Worm (Caenorhabditis elegans) whole organism, early embryonic: Measurements from ENCODE around the gene gpa-8.

Experiments
- B0310.2 ChIP-seq: sonication (generic microtip); optimal IDR thresholded peaks from 2 replicates; lab custom pipeline; 2016; ENCODE audit warnings: mild to moderate bottlenecking, missing genetic modification characterization, missing compliant biosample characterization
- F13C5.2 ChIP-seq: sonication (generic microtip); optimal IDR thresholded peaks from 2 replicates; lab custom pipeline; 2017; ENCODE audit warnings: mild to moderate bottlenecking, missing genetic modification characterization, inconsistent platforms, missing compliant biosample characterization
- aly-1 ChIP-seq: sonication (generic microtip); optimal IDR thresholded peaks from 2 replicates; lab custom pipeline; 2016; ENCODE audit warnings: missing genetic modification characterization, missing compliant biosample characterization
- ama-1 ChIP-seq: fragments of 150-350 bp; optimal IDR thresholded peaks from 2 replicates; lab custom pipeline; 2014
- ceh-13 ChIP-seq: fragments of 200-800 bp; sonication (Bioruptor generic); optimal IDR thresholded peaks from 2 replicates; lab custom pipeline; 2018; ENCODE audit warnings: mild to moderate bottlenecking, missing genetic modification characterization, missing compliant biosample characterization
- ceh-36 ChIP-seq: sonication (generic microtip); optimal IDR thresholded peaks from 2 replicates; lab custom pipeline; 2016; ENCODE audit warnings: missing genetic modification characterization, inconsistent platforms, missing compliant biosample characterization
- ets-7 ChIP-seq: sonication (generic microtip); optimal IDR thresholded peaks from 2 replicates; lab custom pipeline; 2016; ENCODE audit warnings: missing genotype, missing genetic modification characterization, missing compliant biosample characterization
- flt-1 ChIP-seq: fragments of 200-800 bp; sonication (Bioruptor generic); IDR thresholded peaks from 2 replicates; pipeline ENCODE4 v1.3.6; 2022; ENCODE audit warnings: missing genetic modification characterization, missing compliant biosample characterization
- hmbx-1 ChIP-seq: sonication (generic microtip); optimal IDR thresholded peaks from 2 replicates; lab custom pipeline; 2016; ENCODE audit warnings: mild to moderate bottlenecking, missing genetic modification characterization, missing compliant biosample characterization
- hmg-4 ChIP-seq: fragments of 200-800 bp; sonication (Bioruptor generic); optimal IDR thresholded peaks from 2 replicates; lab custom pipeline; 2018; ENCODE audit warnings: mild to moderate bottlenecking, missing genetic modification characterization, missing compliant biosample characterization
- hnd-1 ChIP-seq: sonication (generic microtip); optimal IDR thresholded peaks from 2 replicates; lab custom pipeline; 2016; ENCODE audit warnings: missing genetic modification characterization, missing compliant biosample characterization
- pes-1 ChIP-seq: fragments of 200-800 bp; sonication (Bioruptor generic); IDR thresholded peaks from 2 replicates; pipeline ENCODE4 v1.3.6; 2022; ENCODE audit warnings: missing genetic modification reagents, missing genetic modification characterization, missing compliant biosample characterization
- scrt-1 ChIP-seq: fragments of 200-800 bp; sonication (Bioruptor generic); IDR thresholded peaks from 2 replicates; pipeline ENCODE4 v1.3.6; 2022; ENCODE audit warnings: missing genetic modification characterization, missing compliant biosample characterization
- sea-1 ChIP-seq: fragments of 200-800 bp; sonication (Bioruptor generic); conservative IDR thresholded peaks from 2 replicates; pipeline ENCODE4 v1.3.6; 2022; ENCODE audit warnings: missing genetic modification characterization, missing compliant biosample characterization
- tbx-11 ChIP-seq: fragments of 200-800 bp; sonication (Bioruptor generic); IDR thresholded peaks from 2 replicates; pipeline ENCODE4 v1.3.6; 2022; ENCODE audit warnings: missing genetic modification characterization, missing compliant biosample characterization
- tbx-37 ChIP-seq: fragments of 200-800 bp; sonication (Bioruptor generic); conservative IDR thresholded peaks from 2 replicates; pipeline ENCODE4 v1.3.6; 2022; ENCODE audit warnings: missing genetic modification reagents, missing genetic modification characterization, missing compliant biosample characterization
- tra-4 ChIP-seq: sonication (generic microtip); optimal IDR thresholded peaks from 2 replicates; lab custom pipeline; 2017; ENCODE audit warnings: missing genetic modification characterization, missing compliant biosample characterization

gpa-8 gene

DNA sequence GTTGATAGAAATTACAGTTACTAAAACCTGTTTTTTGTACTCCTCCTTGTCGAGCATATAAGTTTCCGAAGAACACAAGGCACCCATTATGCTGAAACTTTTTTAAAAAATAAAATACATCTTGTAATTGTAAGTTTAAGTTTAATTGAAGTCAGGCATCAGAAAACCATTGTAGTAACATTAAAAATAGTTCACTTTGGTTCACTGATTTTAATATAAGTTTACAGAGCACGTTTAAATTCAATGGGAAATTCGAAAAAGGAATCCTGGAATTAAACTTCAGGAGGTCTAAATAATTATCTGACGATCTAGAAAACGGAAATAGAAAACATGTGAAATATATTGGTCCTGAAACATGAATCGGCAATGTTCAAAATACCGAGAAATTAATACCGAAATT, at the start of gene gpa-8:
Gene gpa-8, minus strand, starts transcription at position 101 of the 400 bp plus-strand sequence.
- TF ChIP-seq flt-1 (GFP tag; lab: Robert Waterston, UW) (no peak), hnd-1 (tag; lab: Kevin White, UChicago) (no peak)

DNA sequence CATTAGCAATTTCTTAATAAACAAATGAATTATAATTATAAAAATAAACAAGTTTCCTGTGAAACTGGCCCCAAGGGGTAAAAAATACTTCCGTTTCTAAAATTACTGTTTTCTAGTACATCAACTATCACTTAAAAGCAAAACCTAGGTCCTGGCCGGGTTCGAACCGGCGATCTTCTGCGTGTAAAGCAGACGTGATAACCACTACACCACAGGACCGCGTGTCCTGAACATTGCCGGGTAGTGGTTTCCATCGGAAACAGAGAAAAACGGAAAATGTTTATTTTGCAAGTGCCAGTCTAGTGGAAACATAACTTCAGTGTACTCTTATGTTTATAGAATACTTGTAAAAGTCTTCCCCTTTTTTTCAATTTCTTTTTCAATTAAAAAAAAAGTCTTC, 42.9 kb upstream of the gpa-8 start:
- TF ChIP-seq ceh-13 (GFP tag; lab: Kevin White, UChicago) (no peak), ceh-36 (tag; lab: Kevin White, UChicago) (no peak), ama-1 (no peak), hnd-1 (tag; lab: Kevin White, UChicago) (no peak), ets-7 (tag; lab: Kevin White, UChicago) (no peak), tbx-37 (GFP tag; lab: Robert Waterston, UW) (no peak), tra-4 (no peak), hmg-4 (GFP tag; lab: Kevin White, UChicago) (no peak), flt-1 (GFP tag; lab: Robert Waterston, UW) (no peak), pes-1 (no peak), B0310.2 (tag; lab: Kevin White, UChicago) (no peak), scrt-1 (GFP tag; lab: Robert Waterston, UW) (no peak), tbx-11 (GFP tag; lab: Robert Waterston, UW) (no peak), sea-1 (GFP tag; lab: Robert Waterston, UW) (no peak), F13C5.2 (no peak), aly-1 (tag; lab: Kevin White, UChicago) (no peak), hmbx-1 (tag; lab: Kevin White, UChicago) (no peak)

DNA sequence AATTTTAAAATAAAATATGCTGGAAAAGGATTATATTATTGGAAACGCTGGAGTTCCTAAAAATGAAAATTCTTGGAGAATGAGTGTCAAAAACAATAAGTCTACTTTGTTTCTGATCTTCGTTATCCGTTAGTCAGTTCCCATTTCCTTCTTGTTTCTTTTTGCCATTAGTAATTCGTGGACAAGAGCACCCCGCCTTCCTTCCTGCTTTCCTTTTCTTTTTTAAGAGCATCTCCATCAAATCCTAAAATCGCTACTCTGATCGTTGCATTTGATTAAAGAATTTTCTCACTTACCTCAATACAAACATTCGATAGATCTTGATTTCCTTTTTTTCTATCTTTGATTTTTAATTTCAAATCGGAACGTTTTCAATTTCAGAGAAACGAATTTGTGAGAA, 39.5 kb upstream of the gpa-8 start, which contains the start of gene frpr-15:
Gene frpr-15, plus strand, starts transcription at position 301 of the 400 bp plus-strand sequence.
- TF ChIP-seq pes-1 (no peak), hmbx-1 (tag; lab: Kevin White, UChicago) (no peak), hnd-1 (tag; lab: Kevin White, UChicago) (no peak), tbx-11 (GFP tag; lab: Robert Waterston, UW) (no peak), scrt-1 (GFP tag; lab: Robert Waterston, UW) (no peak), B0310.2 (tag; lab: Kevin White, UChicago) (no peak), ceh-36 (tag; lab: Kevin White, UChicago) (no peak), tra-4 (no peak), ama-1 (no peak), F13C5.2 (no peak), tbx-37 (GFP tag; lab: Robert Waterston, UW) (no peak), flt-1 (GFP tag; lab: Robert Waterston, UW) (no peak), ceh-13 (GFP tag; lab: Kevin White, UChicago) (no peak), aly-1 (tag; lab: Kevin White, UChicago) (no peak), sea-1 (GFP tag; lab: Robert Waterston, UW) (no peak), ets-7 (tag; lab: Kevin White, UChicago) (no peak), hmg-4 (GFP tag; lab: Kevin White, UChicago) (no peak)

DNA sequence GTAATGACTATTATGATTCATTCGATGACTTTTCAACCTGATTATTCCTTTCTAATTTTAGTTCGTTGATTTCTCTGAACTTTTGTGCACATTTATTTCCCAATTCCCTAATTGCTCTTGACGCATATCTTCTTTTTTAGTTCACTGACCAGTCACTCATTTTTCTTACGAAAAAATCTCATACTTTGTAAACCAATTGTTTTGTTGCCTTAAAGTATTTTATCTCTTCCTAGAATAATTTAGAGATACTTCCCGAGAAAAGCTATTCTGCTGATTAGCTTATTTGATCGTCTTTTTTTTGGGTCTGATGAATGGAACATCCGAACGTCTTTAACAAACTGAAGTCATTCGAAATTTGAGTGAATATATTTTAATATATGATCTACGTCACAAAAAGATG, 39.0 kb upstream of the gpa-8 start:
- TF ChIP-seq sea-1 (GFP tag; lab: Robert Waterston, UW): no peak
- TF ChIP-seq aly-1 (tag; lab: Kevin White, UChicago): no peak
- TF ChIP-seq tbx-37 (GFP tag; lab: Robert Waterston, UW): no peak
- TF ChIP-seq ceh-36 (tag; lab: Kevin White, UChicago): no peak
- TF ChIP-seq ets-7 (tag; lab: Kevin White, UChicago): no peak
- no peak for TF ChIP-seq hnd-1 (tag; lab: Kevin White, UChicago)
- no peak for TF ChIP-seq flt-1 (GFP tag; lab: Robert Waterston, UW)
- no peak for TF ChIP-seq ama-1
- TF ChIP-seq hmbx-1 (tag; lab: Kevin White, UChicago): no peak
- TF ChIP-seq scrt-1 (GFP tag; lab: Robert Waterston, UW): no peak
- no peak for TF ChIP-seq F13C5.2
- no peak for TF ChIP-seq tbx-11 (GFP tag; lab: Robert Waterston, UW)
- TF ChIP-seq pes-1: no peak
- no peak for TF ChIP-seq B0310.2 (tag; lab: Kevin White, UChicago)
- no peak for TF ChIP-seq ceh-13 (GFP tag; lab: Kevin White, UChicago)
- no peak for TF ChIP-seq tra-4
- no peak for TF ChIP-seq hmg-4 (GFP tag; lab: Kevin White, UChicago)

DNA sequence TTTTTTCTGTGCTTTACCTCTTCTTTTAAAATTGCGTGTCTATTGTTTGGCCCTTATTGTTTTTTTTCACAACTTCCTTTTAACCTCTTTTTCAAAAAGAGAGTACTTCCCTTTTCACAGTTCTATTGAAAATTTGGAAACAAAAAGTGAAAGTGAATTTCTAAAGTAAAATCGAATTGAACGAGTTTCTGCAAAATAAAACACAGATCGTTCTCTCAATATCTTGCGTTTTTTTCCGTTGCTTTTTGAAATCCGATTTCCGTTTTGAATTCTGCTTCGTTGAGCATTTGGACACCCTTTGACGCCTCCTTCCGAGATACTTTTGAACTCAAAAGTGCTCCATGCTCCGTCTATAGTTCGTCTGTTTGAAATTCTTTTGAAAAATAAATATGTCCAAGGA, 36.0 kb upstream of the gpa-8 start:
- TF ChIP-seq ceh-13 (GFP tag; lab: Kevin White, UChicago) (no peak), tbx-11 (GFP tag; lab: Robert Waterston, UW) (no peak), ceh-36 (tag; lab: Kevin White, UChicago) (no peak), tra-4 (no peak), tbx-37 (GFP tag; lab: Robert Waterston, UW) (no peak), F13C5.2 (no peak), hnd-1 (tag; lab: Kevin White, UChicago) (no peak), hmbx-1 (tag; lab: Kevin White, UChicago) (no peak), pes-1 (no peak), sea-1 (GFP tag; lab: Robert Waterston, UW) (no peak), ets-7 (tag; lab: Kevin White, UChicago) (no peak), B0310.2 (tag; lab: Kevin White, UChicago) (no peak), scrt-1 (GFP tag; lab: Robert Waterston, UW) (no peak), hmg-4 (GFP tag; lab: Kevin White, UChicago) (no peak), ama-1 (no peak), aly-1 (tag; lab: Kevin White, UChicago) (no peak), flt-1 (GFP tag; lab: Robert Waterston, UW) (no peak)

DNA sequence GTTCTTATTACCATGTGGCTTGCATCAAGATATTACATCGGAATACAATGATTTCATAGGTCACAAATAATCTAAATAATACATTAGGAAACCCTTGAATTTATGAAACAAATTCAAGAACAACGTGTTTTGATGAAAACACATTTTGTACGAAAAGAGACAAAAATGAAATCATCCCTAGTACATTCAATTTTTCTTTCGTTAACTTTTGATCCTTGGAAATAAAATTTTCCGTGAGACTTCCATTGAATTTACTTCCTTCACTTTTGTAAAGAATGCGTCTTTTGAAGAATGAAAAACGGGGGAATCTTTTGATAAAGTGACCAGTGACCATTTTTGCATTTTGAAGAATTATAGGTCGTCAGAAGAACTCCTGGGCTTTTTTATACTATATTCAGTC, 33.5 kb upstream of the gpa-8 start:
- TF ChIP-seq ama-1 (no peak), tra-4 (no peak), flt-1 (GFP tag; lab: Robert Waterston, UW) (no peak), ceh-36 (tag; lab: Kevin White, UChicago) (no peak), tbx-11 (GFP tag; lab: Robert Waterston, UW) (no peak)

DNA sequence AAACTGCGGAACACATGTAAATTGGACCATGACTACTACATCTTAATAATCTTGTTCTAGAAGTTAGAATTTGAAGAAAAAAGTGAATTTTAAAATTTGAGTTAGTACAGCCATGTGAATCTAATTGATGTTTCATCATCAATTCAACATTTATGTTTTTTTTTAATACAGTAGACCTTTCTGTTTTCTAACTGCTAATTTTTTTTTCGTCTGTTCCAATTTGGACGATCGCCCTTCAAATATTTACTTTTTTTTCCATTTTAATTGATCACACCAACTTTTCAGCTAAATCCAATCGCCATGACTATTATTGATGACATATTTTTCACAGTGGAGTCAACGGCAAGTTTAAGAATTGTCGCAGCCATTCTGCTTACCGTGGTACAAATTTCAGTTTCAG, 30.3 kb upstream of the gpa-8 start, which contains the start of gene srx-116:
Gene srx-116, plus strand, starts transcription at position 301 of the 400 bp plus-strand sequence.
- TF ChIP-seq aly-1 (tag; lab: Kevin White, UChicago) (no peak), pes-1 (no peak), ama-1 (no peak), tbx-11 (GFP tag; lab: Robert Waterston, UW) (no peak), hmg-4 (GFP tag; lab: Kevin White, UChicago) (no peak), tra-4 (no peak), scrt-1 (GFP tag; lab: Robert Waterston, UW) (no peak), ceh-13 (GFP tag; lab: Kevin White, UChicago) (no peak), flt-1 (GFP tag; lab: Robert Waterston, UW) (no peak), ets-7 (tag; lab: Kevin White, UChicago) (no peak), tbx-37 (GFP tag; lab: Robert Waterston, UW) (no peak), sea-1 (GFP tag; lab: Robert Waterston, UW) (no peak), B0310.2 (tag; lab: Kevin White, UChicago) (no peak), ceh-36 (tag; lab: Kevin White, UChicago) (no peak), F13C5.2 (no peak), hmbx-1 (tag; lab: Kevin White, UChicago) (no peak), hnd-1 (tag; lab: Kevin White, UChicago) (no peak)
